Fruit fly (Drosophila melanogaster) whole organism, embryonic: Measurements from ENCODE around the gene woc.

Source experiments
- Bgb ChIP-seq: fragments of 200-800 bp; sonication (Bioruptor generic); IDR thresholded peaks from 2 replicates; pipeline ENCODE4 v1.3.6; 2022; ENCODE audit warnings: missing biosample characterization, missing genetic modification characterization; ENCODE audit not compliant: partially characterized antibody
- CG10366 ChIP-seq: fragments of 200-800 bp; sonication (Bioruptor generic); IDR thresholded peaks from 2 replicates; pipeline ENCODE4 v1.3.6; 2022; ENCODE audit warnings: missing biosample characterization, missing genetic modification characterization
- CG10565 ChIP-seq: fragments of 200-800 bp; sonication (Bioruptor generic); optimal IDR thresholded peaks from 3 replicates; lab custom pipeline; 2016; ENCODE audit warnings: missing biosample characterization, mild to moderate bottlenecking, missing genetic modification characterization
- CG10959 ChIP-seq: fragments of 200-800 bp; sonication (Bioruptor generic); IDR thresholded peaks from 2 replicates; pipeline ENCODE4 v1.3.6; 2022; ENCODE audit warnings: missing biosample characterization, missing genetic modification characterization
- CG11093 ChIP-seq: fragments of 200-800 bp; sonication (Bioruptor generic); IDR thresholded peaks from 3 replicates; pipeline ENCODE4 v1.3.6; 2022; ENCODE audit warnings: missing biosample characterization, missing genetic modification characterization
- CG11398 ChIP-seq: fragments of 200-800 bp; sonication (Bioruptor generic); optimal IDR thresholded peaks from 2 replicates; lab custom pipeline; 2016; ENCODE audit warnings: missing biosample characterization, missing genetic modification characterization
- CG12769 ChIP-seq: fragments of 200-800 bp; sonication (Bioruptor generic); optimal IDR thresholded peaks from 2 replicates; lab custom pipeline; 2019; ENCODE audit warnings: missing biosample characterization, mild to moderate bottlenecking, missing genetic modification characterization, moderate library complexity
- CG14441 ChIP-seq: fragments of 200-800 bp; sonication (Bioruptor generic); IDR thresholded peaks from 2 replicates; pipeline ENCODE4 v1.3.6; 2022; ENCODE audit warnings: missing biosample characterization, missing genetic modification characterization
- CG14860 ChIP-seq: fragments of 200-800 bp; sonication (Bioruptor generic); IDR thresholded peaks from 3 replicates; pipeline ENCODE4 v1.3.6; 2022; ENCODE audit warnings: missing biosample characterization, missing genetic modification characterization; ENCODE audit not compliant: partially characterized antibody
- CG18011 ChIP-seq: fragments of 200-800 bp; sonication (Bioruptor generic); optimal IDR thresholded peaks from 2 replicates; lab custom pipeline; 2017; ENCODE audit warnings: missing biosample characterization, missing genetic modification characterization, mild to moderate bottlenecking, moderate library complexity, missing genotype
- CG34224 ChIP-seq: fragments of 200-800 bp; sonication (Bioruptor generic); IDR thresholded peaks from 3 replicates; pipeline ENCODE4 v1.3.6; 2022; ENCODE audit warnings: missing biosample characterization, missing genetic modification characterization; ENCODE audit not compliant: partially characterized antibody
- CG34376 ChIP-seq: fragments of 200-800 bp; sonication (Bioruptor generic); optimal IDR thresholded peaks from 2 replicates; lab custom pipeline; 2018; ENCODE audit warnings: missing biosample characterization, mild to moderate bottlenecking, missing genetic modification characterization
- CG4282 ChIP-seq: fragments of 200-800 bp; sonication (Bioruptor generic); optimal IDR thresholded peaks from 2 replicates; lab custom pipeline; 2016; ENCODE audit warnings: missing biosample characterization, missing genetic modification characterization
- CG6272 ChIP-seq: fragments of 200-800 bp; sonication (Bioruptor generic); IDR thresholded peaks from 2 replicates; pipeline ENCODE4 v1.3.6; 2022; ENCODE audit warnings: missing biosample characterization, missing genetic modification characterization
- CG7786 ChIP-seq: fragments of 200-800 bp; sonication (Bioruptor generic); optimal IDR thresholded peaks from 2 replicates; lab custom pipeline; 2016; ENCODE audit warnings: missing biosample characterization, missing genetic modification characterization
- CG8478 ChIP-seq: fragments of >200 bp; optimal IDR thresholded peaks from 2 replicates; lab custom pipeline; 2018
- CG8944 ChIP-seq: fragments of 200-800 bp; sonication (Bioruptor generic); optimal IDR thresholded peaks from 3 replicates; lab custom pipeline; 2016; ENCODE audit warnings: missing biosample characterization, missing genetic modification characterization
- D19A ChIP-seq: fragments of 200-800 bp; optimal IDR thresholded peaks from 3 replicates; lab custom pipeline; 2019; ENCODE audit warnings: missing biosample characterization, mild to moderate bottlenecking, missing genetic modification characterization, moderate library complexity
- Doc2 ChIP-seq: fragments of 200-800 bp; sonication (Bioruptor generic); IDR thresholded peaks from 2 replicates; pipeline ENCODE4 v1.3.6; 2022; ENCODE audit warnings: missing biosample characterization, missing genetic modification characterization
- Elba2 ChIP-seq: fragments of 200-800 bp; sonication (Bioruptor generic); optimal IDR thresholded peaks from 3 replicates; lab custom pipeline; 2016; ENCODE audit warnings: missing biosample characterization, missing genetic modification characterization
- Mad ChIP-seq: fragments of 200-800 bp; sonication (Bioruptor generic); optimal IDR thresholded peaks from 2 replicates; lab custom pipeline; 2016; ENCODE audit warnings: missing biosample characterization, missing genetic modification characterization
- Nf-YB ChIP-seq: fragments of 200-800 bp; sonication (Bioruptor generic); optimal IDR thresholded peaks from 3 replicates; lab custom pipeline; 2019; ENCODE audit warnings: missing biosample characterization, mild to moderate bottlenecking, missing genetic modification characterization, moderate library complexity
- Ravus ChIP-seq: fragments of 200-800 bp; sonication (Bioruptor generic); IDR thresholded peaks from 2 replicates; pipeline ENCODE4 v1.3.6; 2022; ENCODE audit warnings: missing biosample characterization, missing genetic modification characterization
- TFAM ChIP-seq: fragments of 200-800 bp; sonication (Bioruptor generic); optimal IDR thresholded peaks from 2 replicates; lab custom pipeline; 2017; ENCODE audit warnings: missing biosample characterization, missing genetic modification characterization, inconsistent platforms
- Xrp1 ChIP-seq: fragments of 200-800 bp; sonication (Bioruptor generic); IDR thresholded peaks from 2 replicates; pipeline ENCODE4 v1.3.6; 2022; ENCODE audit warnings: missing biosample characterization, missing genetic modification characterization
- amos ChIP-seq: fragments of 200-800 bp; sonication (Bioruptor generic); IDR thresholded peaks from 2 replicates; pipeline ENCODE4 v1.3.6; 2022; ENCODE audit warnings: missing biosample characterization, missing genetic modification characterization; ENCODE audit not compliant: partially characterized antibody
- aop ChIP-seq: fragments of 200-800 bp; sonication (Bioruptor generic); IDR thresholded peaks from 2 replicates; pipeline ENCODE4 v1.3.6; 2022; ENCODE audit warnings: missing biosample characterization, missing genetic modification characterization
- dm ChIP-seq: fragments of 200-800 bp; sonication (Bioruptor generic); optimal IDR thresholded peaks from 3 replicates; lab custom pipeline; 2016; ENCODE audit warnings: missing biosample characterization, missing genetic modification characterization
- fd102C ChIP-seq: fragments of 200-800 bp; sonication (Bioruptor generic); optimal IDR thresholded peaks from 2 replicates; lab custom pipeline; 2018; ENCODE audit warnings: missing biosample characterization, mild to moderate bottlenecking, missing genetic modification characterization, moderate library complexity
- ftz-f1 ChIP-seq: fragments of 200-800 bp; sonication (Bioruptor generic); optimal IDR thresholded peaks from 2 replicates; lab custom pipeline; 2016; ENCODE audit warnings: missing biosample characterization, missing genetic modification characterization
- gcm ChIP-seq: fragments of 200-800 bp; sonication (Bioruptor generic); optimal IDR thresholded peaks from 2 replicates; lab custom pipeline; 2019; ENCODE audit warnings: missing biosample characterization, mild to moderate bottlenecking, missing genetic modification characterization, moderate library complexity
- grau ChIP-seq: fragments of 200-800 bp; optimal IDR thresholded peaks from 3 replicates; lab custom pipeline; 2019; ENCODE audit warnings: missing biosample characterization, mild to moderate bottlenecking, missing genetic modification characterization, moderate library complexity
- hbn ChIP-seq: fragments of 200-800 bp; sonication (Bioruptor generic); IDR thresholded peaks from 2 replicates; pipeline ENCODE4 v1.3.6; 2022; ENCODE audit warnings: missing biosample characterization, missing genetic modification characterization; ENCODE audit not compliant: partially characterized antibody
- lmd ChIP-seq: fragments of 200-800 bp; sonication (Bioruptor generic); IDR thresholded peaks from 2 replicates; pipeline ENCODE4 v1.3.6; 2022; ENCODE audit warnings: missing biosample characterization, missing genetic modification characterization
- luna ChIP-seq: fragments of 200-800 bp; sonication (Bioruptor generic); optimal IDR thresholded peaks from 2 replicates; lab custom pipeline; 2016; ENCODE audit warnings: missing biosample characterization, missing genetic modification characterization
- org-1 ChIP-seq: fragments of 200-800 bp; sonication (Bioruptor generic); optimal IDR thresholded peaks from 2 replicates; lab custom pipeline; 2017; ENCODE audit warnings: missing biosample characterization, missing genetic modification characterization
- pan ChIP-seq, 4 experiments: fragments of >200 bp in 3 of 4; fragments of 200-800 bp in 1 of 4; sonication (Bioruptor generic) in 1 of 4; optimal IDR thresholded peaks in 3 of 4; IDR thresholded peaks in 1 of 4; 2 replicates each; pipeline versions ENCODE4 v1.3.6 to Lab custom; 2017 to 2022; ENCODE audit warnings: missing biosample characterization in 2 of 4, missing genetic modification characterization in 2 of 4, mixed read lengths in 1 of 4
- psq ChIP-seq: fragments of 200-800 bp; sonication (Bioruptor generic); optimal IDR thresholded peaks from 2 replicates; lab custom pipeline; 2017; ENCODE audit warnings: missing biosample characterization, missing genetic modification characterization
- sd ChIP-seq: fragments of 200-800 bp; sonication (Bioruptor generic); optimal IDR thresholded peaks from 3 replicates; lab custom pipeline; 2018; ENCODE audit warnings: missing biosample characterization, mild to moderate bottlenecking, missing genetic modification characterization, moderate library complexity
- sna ChIP-seq: fragments of 200-800 bp; sonication (Bioruptor generic); IDR thresholded peaks from 2 replicates; pipeline ENCODE4 v1.3.6; 2022; ENCODE audit warnings: missing biosample characterization, missing genetic modification characterization; ENCODE audit not compliant: partially characterized antibody
- so ChIP-seq: fragments of 200-800 bp; sonication (Bioruptor generic); IDR thresholded peaks from 3 replicates; pipeline ENCODE4 v1.3.6; 2022; ENCODE audit warnings: missing biosample characterization, missing genetic modification characterization
- tll ChIP-seq, 2 experiments: fragments of 200-800 bp in 1 of 2; fragments of >200 bp in 1 of 2; sonication (Bioruptor generic) in 1 of 2; optimal IDR thresholded peaks; 2 replicates each; lab custom pipeline; 2017 to 2019; ENCODE audit warnings: missing biosample characterization in 2 of 2, missing genetic modification characterization in 2 of 2, mild to moderate bottlenecking in 1 of 2, moderate library complexity in 1 of 2
- tna ChIP-seq: fragments of 200-800 bp; sonication (Bioruptor generic); IDR thresholded peaks from 2 replicates; pipeline ENCODE4 v1.3.6; 2022; ENCODE audit warnings: missing biosample characterization, missing genetic modification characterization; ENCODE audit not compliant: partially characterized antibody
- ttk ChIP-seq: fragments of 200-800 bp; sonication (Bioruptor generic); IDR thresholded peaks from 2 replicates; pipeline ENCODE4 v2.1.2; 2022; ENCODE audit warnings: missing biosample characterization, missing genetic modification characterization
- vfl ChIP-seq: fragments of 200-800 bp; sonication (Bioruptor generic); optimal IDR thresholded peaks from 2 replicates; lab custom pipeline; 2016; ENCODE audit warnings: missing biosample characterization, missing genetic modification characterization
- vnd ChIP-seq: fragments of 200-800 bp; sonication (Bioruptor generic); IDR thresholded peaks from 3 replicates; pipeline ENCODE4 v1.3.6; 2022; ENCODE audit warnings: missing biosample characterization, missing genetic modification characterization; ENCODE audit not compliant: partially characterized antibody
- z ChIP-seq: fragments of 200-800 bp; sonication (Bioruptor generic); IDR thresholded peaks from 3 replicates; pipeline ENCODE4 v1.3.6; 2022; ENCODE audit warnings: missing biosample characterization, missing genetic modification characterization
- zen ChIP-seq: fragments of 200-800 bp; sonication (Bioruptor generic); optimal IDR thresholded peaks from 3 replicates; lab custom pipeline; 2018; ENCODE audit warnings: missing biosample characterization, mild to moderate bottlenecking, missing genetic modification characterization, moderate library complexity

Gene woc

DNA sequence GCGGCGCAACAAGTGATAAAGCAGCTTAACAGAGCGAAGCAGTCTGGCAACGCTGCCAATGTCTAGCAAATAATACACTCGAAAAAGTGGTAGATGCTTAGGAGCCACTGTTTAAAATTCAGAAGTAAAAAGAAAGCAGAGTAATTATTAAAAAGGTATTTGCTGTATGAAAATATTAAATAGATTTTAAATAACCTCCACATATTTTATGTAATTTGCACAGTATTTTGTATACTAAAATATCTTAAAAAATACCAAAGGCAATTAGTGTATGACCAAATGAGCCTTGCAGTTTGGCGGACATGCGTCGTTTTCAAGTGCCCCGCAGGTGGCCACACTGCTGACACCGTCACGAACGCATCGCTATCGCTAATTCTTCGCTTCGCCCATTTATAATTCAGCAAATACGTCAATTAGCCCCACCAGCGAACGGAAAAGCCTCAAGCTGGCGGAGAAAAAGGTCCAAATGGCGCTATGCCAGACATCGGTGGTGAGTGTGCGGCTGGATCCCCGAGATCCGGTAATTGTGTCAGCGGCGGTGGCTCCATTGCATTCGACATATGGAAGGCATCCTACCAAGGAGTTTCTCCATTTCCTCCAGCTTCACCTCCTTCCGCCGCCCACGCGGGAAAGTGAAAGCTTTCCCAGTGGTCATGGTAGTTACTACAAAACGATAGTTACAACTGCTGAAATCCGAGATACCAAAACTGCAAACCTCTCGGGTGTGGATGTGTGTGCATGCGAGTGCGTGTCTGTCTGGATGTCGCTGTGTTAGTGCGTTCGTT, 10.5 kb downstream of the woc start, which contains the start of gene pll (continued):
- TF ChIP-seq sd (tag; lab: Kevin White, UChicago), result peak; percentile 78
- TF ChIP-seq psq, result peak; percentile 37
- no peak for TF ChIP-seq CG11398 (GFP tag; lab: Kevin White, UChicago)
- no peak for TF ChIP-seq CG4282 (GFP tag; lab: Kevin White, UChicago)
- TF ChIP-seq zen, result peak; percentile 82
- 0 out of 3 replicates have a peak, but pooled peaks have one; percentile 9 for TF ChIP-seq vnd
- peak; percentile 91 for TF ChIP-seq Xrp1
- peak; percentile 50; the same call in 1 of the 2 replicates for TF ChIP-seq amos (GFP tag; lab: Robert Waterston, UW)
- peak; percentile 64 for TF ChIP-seq CG8944 (GFP tag; lab: Kevin White, UChicago)
- TF ChIP-seq Doc2 (GFP tag; lab: Robert Waterston, UW), result no peak
- TF ChIP-seq CG10959 (GFP tag; lab: Robert Waterston, UW), result peak; percentile 73
- TF ChIP-seq Bgb (GFP tag; lab: Robert Waterston, UW), result peak; percentile 66
- peak; percentile 86 for TF ChIP-seq so (GFP tag; lab: Robert Waterston, UW)
- TF ChIP-seq ttk (GFP tag; lab: Robert Waterston, UW), result peak; percentile 84
- TF ChIP-seq dm, result peak; percentile 49
- TF ChIP-seq tna (GFP tag; lab: Robert Waterston, UW), result no peak
- peak; percentile 44; the same call in 1 of the 2 replicates for TF ChIP-seq hbn (GFP tag; lab: Robert Waterston, UW)
- peak; percentile 90 for TF ChIP-seq CG10366 (GFP tag; lab: Robert Waterston, UW)
- no peak for TF ChIP-seq z
- peak; percentile 46; the same call in 1 of the 2 replicates for TF ChIP-seq Ravus (GFP tag; lab: Robert Waterston, UW)
- TF ChIP-seq CG12769 (tag; lab: Kevin White, UChicago), result no peak
- no peak for TF ChIP-seq CG14860 (GFP tag; lab: Robert Waterston, UW)
- no peak for TF ChIP-seq pan (optimal IDR thresholded peaks at IDR 0.05; lab: Kevin White, UChicago)
- peak in 1 of 2 experiments; percentile 94 for TF ChIP-seq pan (GFP tag; optimal IDR thresholded peaks at IDR 0.05 in 1 of 2, IDR thresholded peaks at IDR 0.05 in 1 of 2)
- peak; percentile 40 for TF ChIP-seq ftz-f1 (GFP tag; lab: Kevin White, UChicago)
- no peak for TF ChIP-seq sna (GFP tag; lab: Robert Waterston, UW)
- peak; percentile 87 for TF ChIP-seq CG6272 (GFP tag; lab: Robert Waterston, UW)
- no peak for TF ChIP-seq aop
- TF ChIP-seq CG14441 (GFP tag; lab: Robert Waterston, UW), result peak; percentile 93
- TF ChIP-seq TFAM (GFP tag; lab: Kevin White, UChicago), result no peak
- peak; percentile 68 for TF ChIP-seq Mad (GFP tag; lab: Kevin White, UChicago)
- peak; percentile 80 for TF ChIP-seq grau (tag; lab: Kevin White, UChicago)
- TF ChIP-seq org-1 (GFP tag; lab: Kevin White, UChicago), result peak; percentile 17
- peak; percentile 67 for TF ChIP-seq vfl (GFP tag; lab: Kevin White, UChicago)
- peak; percentile 41 for TF ChIP-seq Nf-YB (GFP tag; lab: Kevin White, UChicago)
- TF ChIP-seq luna (GFP tag; lab: Kevin White, UChicago), result peak; percentile 65
- peak; percentile 75 for TF ChIP-seq CG11093 (GFP tag; lab: Robert Waterston, UW)
- TF ChIP-seq fd102C, result no peak
- peak; percentile 57 for TF ChIP-seq CG7786
- peak; percentile 85 for TF ChIP-seq lmd (GFP tag; lab: Robert Waterston, UW)
- TF ChIP-seq CG8478 (lab: Kevin White, UChicago), result no peak
- TF ChIP-seq CG34224 (GFP tag; lab: Robert Waterston, UW), result no peak
- TF ChIP-seq CG34376, result peak; percentile 35
- TF ChIP-seq Elba2 (GFP tag; lab: Kevin White, UChicago), result peak; percentile 45
- TF ChIP-seq CG10565, result peak; percentile 42
- no peak for TF ChIP-seq D19A (tag; lab: Kevin White, UChicago)
- peak; percentile 72 for TF ChIP-seq gcm
- TF ChIP-seq CG18011 (GFP tag; lab: Kevin White, UChicago), result peak; percentile 48
- TF ChIP-seq tll (GFP tag; optimal IDR thresholded peaks at IDR 0.05; lab: Kevin White, UChicago), result peak in 1 of 2 experiments; percentile 44
